Worm (Caenorhabditis elegans) whole organism, L4/young adult: ENCODE data around the gene C56A3.5.

Source experiments
- W03F9.2 ChIP-seq: fragments of 150-350 bp; optimal IDR thresholded peaks from 2 replicates; lab custom pipeline; 2014; ENCODE audit warnings: missing biosample characterization, missing genetic modification characterization
- dao-5 ChIP-seq: sonication (generic microtip); optimal IDR thresholded peaks from 2 replicates; lab custom pipeline; 2016; ENCODE audit warnings: missing genotype, missing genetic modification characterization, moderate library complexity, missing compliant biosample characterization
- him-1 ChIP-seq: sonication (generic microtip); optimal IDR thresholded peaks from 2 replicates; lab custom pipeline; 2016; ENCODE audit warnings: missing genotype, missing genetic modification reagents, missing genetic modification characterization, missing compliant biosample characterization

ce11 chrV:13532469-13532868 is 19.3 kb upstream of the C56A3.5 start:
- TF ChIP-seq dao-5 (tag; lab: Kevin White, UChicago) (no peak), W03F9.2 (tag; lab: Kevin White, UChicago) (no peak), him-1 (tag; lab: Kevin White, UChicago) (no peak)
